Worm (Caenorhabditis elegans) whole organism, early embryonic: Measurements from ENCODE around the gene F59D6.1.

Experiments
- B0310.2 ChIP-seq: sonication (generic microtip); optimal IDR thresholded peaks from 2 replicates; lab custom pipeline; 2016; ENCODE audit warnings: mild to moderate bottlenecking, missing genetic modification characterization, missing compliant biosample characterization
- ama-1 ChIP-seq: fragments of 150-350 bp; optimal IDR thresholded peaks from 2 replicates; lab custom pipeline; 2014
- ceh-13 ChIP-seq: fragments of 200-800 bp; sonication (Bioruptor generic); optimal IDR thresholded peaks from 2 replicates; lab custom pipeline; 2018; ENCODE audit warnings: mild to moderate bottlenecking, missing genetic modification characterization, missing compliant biosample characterization
- ets-7 ChIP-seq: sonication (generic microtip); optimal IDR thresholded peaks from 2 replicates; lab custom pipeline; 2016; ENCODE audit warnings: missing genotype, missing genetic modification characterization, missing compliant biosample characterization
- pes-1 ChIP-seq: fragments of 200-800 bp; sonication (Bioruptor generic); IDR thresholded peaks from 2 replicates; pipeline ENCODE4 v1.3.6; 2022; ENCODE audit warnings: missing genetic modification reagents, missing genetic modification characterization, missing compliant biosample characterization
- tbx-11 ChIP-seq: fragments of 200-800 bp; sonication (Bioruptor generic); IDR thresholded peaks from 2 replicates; pipeline ENCODE4 v1.3.6; 2022; ENCODE audit warnings: missing genetic modification characterization, missing compliant biosample characterization
- tra-4 ChIP-seq: sonication (generic microtip); optimal IDR thresholded peaks from 2 replicates; lab custom pipeline; 2017; ENCODE audit warnings: missing genetic modification characterization, missing compliant biosample characterization

DNA sequence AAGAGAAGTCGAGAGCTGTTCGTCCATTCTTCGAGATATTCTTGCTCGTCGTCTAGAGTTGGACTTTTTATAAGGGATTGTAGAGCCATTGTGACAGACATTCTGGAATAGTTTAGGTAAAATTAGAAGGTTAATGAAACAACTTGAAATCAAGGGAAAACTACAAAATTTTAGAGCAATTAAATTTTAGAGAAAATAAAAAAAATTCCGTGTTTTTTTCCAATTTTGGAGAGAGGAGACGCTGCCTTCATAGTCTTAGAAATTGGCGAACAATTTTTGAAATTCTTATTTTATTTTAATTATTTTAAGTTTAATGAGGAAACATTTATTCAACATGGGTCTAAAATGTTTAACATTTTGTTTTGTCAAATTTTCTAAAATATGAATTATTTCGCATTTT lies 26.6 kb downstream of the F59D6.1 start, which contains the start of gene C50H11.13:
- no peak for TF ChIP-seq tra-4 (tag; lab: Kevin White, UChicago)
- no peak for TF ChIP-seq ceh-13 (GFP tag; lab: Kevin White, UChicago)
- no peak for TF ChIP-seq ama-1 (lab: Kevin White, UChicago)
- no peak for TF ChIP-seq tbx-11 (GFP tag; lab: Robert Waterston, UW)
- no peak for TF ChIP-seq pes-1 (GFP tag; lab: Robert Waterston, UW)
- no peak for TF ChIP-seq ets-7 (tag; lab: Kevin White, UChicago)
- no peak for TF ChIP-seq B0310.2 (tag; lab: Kevin White, UChicago)
